Worm (Caenorhabditis elegans): Measurements from ENCODE around the gene H37A05.4.

ce11 chrV:13647185-13647584, 2.4 kb downstream of the H37A05.4 start:
- TF ChIP-seq ama-1 (optimal IDR thresholded peaks at IDR 0.05), result no peak
- no peak for TF ChIP-seq tbx-11 (GFP tag; IDR thresholded peaks at IDR 0.05)
- TF ChIP-seq flt-1 (GFP tag; IDR thresholded peaks at IDR 0.05), result no peak
- no peak for TF ChIP-seq scrt-1 (GFP tag; IDR thresholded peaks at IDR 0.05)
- TF ChIP-seq tra-4 (tag; optimal IDR thresholded peaks at IDR 0.05), result no peak
- no peak for TF ChIP-seq tbx-37 (GFP tag; conservative IDR thresholded peaks at IDR 0.05)
- no peak for TF ChIP-seq hnd-1 (tag; optimal IDR thresholded peaks at IDR 0.05)
- no peak for TF ChIP-seq ets-7 (tag; optimal IDR thresholded peaks at IDR 0.05)
- no peak for TF ChIP-seq ceh-13 (GFP tag; optimal IDR thresholded peaks at IDR 0.05)
